Worm (Caenorhabditis elegans): ENCODE measurements around the gene C33B4.2.
A peak's percentile ranks its signal among the peaks of the same experiment; 100 is the strongest.

Gene C33B4.2

ce11 chrII:11344554-11344953 is 27.4 kb downstream of the C33B4.2 start:
- TF ChIP-seq Y53F4B.3 (GFP tag; IDR thresholded peaks at IDR 0.05) (no peak), mes-4 (tag; optimal IDR thresholded peaks at IDR 0.05) (no peak), F23B12.7 (tag; optimal IDR thresholded peaks at IDR 0.05; ENCODE audit: insufficient read depth) (no peak), cebp-2 (GFP tag; IDR thresholded peaks at IDR 0.05) (no peak), lag-1 (GFP tag; IDR thresholded peaks at IDR 0.05) (no peak), zfh-2 (GFP tag; conservative IDR thresholded peaks at IDR 0.05) (no peak), lin-26 (GFP tag; IDR thresholded peaks at IDR 0.05) (no peak), B0336.3 (GFP tag; IDR thresholded peaks at IDR 0.05) (no peak), bed-1 (GFP tag; IDR thresholded peaks at IDR 0.05) (no peak), hlh-26 (GFP tag; conservative IDR thresholded peaks at IDR 0.05) (no peak), mxl-1 (tag; optimal IDR thresholded peaks at IDR 0.05) (no peak), snpc-4 (GFP tag; optimal IDR thresholded peaks at IDR 0.05) (no peak), snpc-4 (tag; optimal IDR thresholded peaks at IDR 0.05) (no peak), snpc-3.4 (tag; optimal IDR thresholded peaks at IDR 0.05) (no peak), ztf-22 (GFP tag; optimal IDR thresholded peaks at IDR 0.05) (no peak), cebp-1 (GFP tag; IDR thresholded peaks at IDR 0.05) (no peak), cebp-1 (tag; optimal IDR thresholded peaks at IDR 0.05) (no peak), ccch-3 (GFP tag; optimal IDR thresholded peaks at IDR 0.05) (no peak)

DNA sequence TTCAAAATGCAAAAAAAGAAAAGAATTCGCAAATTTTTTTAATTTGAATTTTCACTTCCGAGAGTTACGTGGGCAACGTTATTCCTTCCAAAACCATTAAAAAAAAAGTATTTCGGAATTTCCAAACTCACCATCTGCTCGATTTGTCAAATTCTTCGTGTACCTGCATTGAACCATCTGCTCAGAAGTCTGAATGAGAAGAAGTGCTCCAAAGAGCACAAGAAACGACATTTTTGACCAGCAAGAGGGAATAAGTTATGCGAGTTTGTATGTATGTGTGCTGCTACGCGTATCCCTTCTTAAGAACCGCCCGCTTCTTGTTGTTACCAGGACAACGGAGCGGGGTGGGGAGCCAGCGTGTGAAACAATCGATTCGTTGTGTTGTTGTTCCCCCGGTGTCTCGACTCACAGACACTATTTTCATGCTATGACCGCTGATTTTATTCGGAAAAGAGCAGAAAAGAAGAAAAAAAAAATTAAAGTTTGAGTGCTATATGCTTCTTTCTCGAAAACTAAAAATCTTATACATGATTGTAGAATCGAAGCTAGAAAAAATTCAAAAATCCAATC is 28.6 kb downstream of the C33B4.2 start, which contains the start of gene lgc-20:
Gene lgc-20 (minus strand): TSS at position 311 of the 570 bp plus-strand sequence.
- no peak for TF ChIP-seq tlf-1 (GFP tag; optimal IDR thresholded peaks at IDR 0.05)
- no peak for TF ChIP-seq ekl-4 (GFP tag; IDR thresholded peaks at IDR 0.05)
- no peak for TF ChIP-seq gei-17 (GFP tag; optimal IDR thresholded peaks at IDR 0.05)
- TF ChIP-seq hsf-1 (GFP tag; IDR thresholded peaks at IDR 0.05) = peak; percentile 58; the same call in 1 of the 2 replicates
- TF ChIP-seq ztf-26 (tag; optimal IDR thresholded peaks at IDR 0.05) = no peak
- TF ChIP-seq ceh-91 (GFP tag; IDR thresholded peaks at IDR 0.05) = 0 out of 2 replicates have a peak, but pooled peaks have one; percentile 4
- no peak for TF ChIP-seq nfya-1 (tag; optimal IDR thresholded peaks at IDR 0.05; ENCODE audit: borderline replicate concordance, insufficient read depth)
- TF ChIP-seq zim-3 (tag; optimal IDR thresholded peaks at IDR 0.05) = no peak
- no peak for TF ChIP-seq lin-35 (GFP tag; optimal IDR thresholded peaks at IDR 0.05)
- peak; percentile 59; the same call in 1 of the 2 replicates for TF ChIP-seq lin-26 (GFP tag; IDR thresholded peaks at IDR 0.05)
- TF ChIP-seq Y56A3A.18 (GFP tag; IDR thresholded peaks at IDR 0.05) = no peak
- TF ChIP-seq let-607 (tag; optimal IDR thresholded peaks at IDR 0.05) = no peak
- no peak for TF ChIP-seq sdz-38 (tag; optimal IDR thresholded peaks at IDR 0.05)
- TF ChIP-seq ztf-28 (GFP tag; IDR thresholded peaks at IDR 0.05) = no peak
- no peak for TF ChIP-seq C06A6.2 (GFP tag; conservative IDR thresholded peaks at IDR 0.05)
- no peak for TF ChIP-seq madf-6 (GFP tag; IDR thresholded peaks at IDR 0.05)
- 0 out of 2 replicates have a peak, but pooled peaks have one; percentile 18 for TF ChIP-seq madf-3 (GFP tag; IDR thresholded peaks at IDR 0.05)

ce11 chrII:11339507-11339906 is 32.4 kb downstream of the C33B4.2 start, which contains the start of gene rmd-3:
Gene rmd-3, minus strand, starts transcription at chrII:11339607.
- TF ChIP-seq tlf-1 (GFP tag; optimal IDR thresholded peaks at IDR 0.05) = no peak
- TF ChIP-seq mel-28 (tag; optimal IDR thresholded peaks at IDR 0.05; ENCODE audit: borderline replicate concordance) = no peak
- no peak for TF ChIP-seq him-1 (tag; optimal IDR thresholded peaks at IDR 0.05)
- no peak for TF ChIP-seq ets-4 (GFP tag; optimal IDR thresholded peaks at IDR 0.05)
- no peak for TF ChIP-seq F57C9.4 (tag; optimal IDR thresholded peaks at IDR 0.05)
- TF ChIP-seq repo-1 (tag; optimal IDR thresholded peaks at IDR 0.05) = no peak
- no peak for TF ChIP-seq C06A6.2 (GFP tag; conservative IDR thresholded peaks at IDR 0.05)
- TF ChIP-seq hlh-26 (GFP tag; conservative IDR thresholded peaks at IDR 0.05) = no peak
- TF ChIP-seq unc-62 (GFP tag; optimal IDR thresholded peaks at IDR 0.05) = no peak
- TF ChIP-seq egrh-3 (GFP tag; IDR thresholded peaks at IDR 0.05) = no peak
